Worm (Caenorhabditis elegans) whole organism, midembryonic: Measurements from ENCODE around the gene D1054.8.

Experiments
- cog-1 ChIP-seq: sonication (generic microtip); optimal IDR thresholded peaks from 2 replicates; lab custom pipeline; 2016; ENCODE audit warnings: missing genetic modification characterization, missing compliant biosample characterization
- flt-1 ChIP-seq: fragments of 200-800 bp; sonication (Bioruptor generic); IDR thresholded peaks from 2 replicates; pipeline ENCODE4 v1.3.6; 2022; ENCODE audit warnings: missing genetic modification characterization, missing compliant biosample characterization
- klf-2 ChIP-seq: fragments of 200-800 bp; sonication (Bioruptor generic); conservative IDR thresholded peaks from 2 replicates; pipeline ENCODE4 v1.3.6; 2022; ENCODE audit warnings: missing genetic modification reagents, missing genetic modification characterization, missing compliant biosample characterization
- tab-1 ChIP-seq: fragments of 200-800 bp; sonication (Bioruptor generic); IDR thresholded peaks from 2 replicates; pipeline ENCODE4 v1.3.6; 2022; ENCODE audit warnings: missing genetic modification characterization, missing compliant biosample characterization
- ztf-23 ChIP-seq: fragments of 200-800 bp; sonication (Bioruptor generic); IDR thresholded peaks from 2 replicates; pipeline ENCODE4 v1.3.6; 2022; ENCODE audit warnings: missing genetic modification reagents, missing genetic modification characterization, missing compliant biosample characterization

DNA sequence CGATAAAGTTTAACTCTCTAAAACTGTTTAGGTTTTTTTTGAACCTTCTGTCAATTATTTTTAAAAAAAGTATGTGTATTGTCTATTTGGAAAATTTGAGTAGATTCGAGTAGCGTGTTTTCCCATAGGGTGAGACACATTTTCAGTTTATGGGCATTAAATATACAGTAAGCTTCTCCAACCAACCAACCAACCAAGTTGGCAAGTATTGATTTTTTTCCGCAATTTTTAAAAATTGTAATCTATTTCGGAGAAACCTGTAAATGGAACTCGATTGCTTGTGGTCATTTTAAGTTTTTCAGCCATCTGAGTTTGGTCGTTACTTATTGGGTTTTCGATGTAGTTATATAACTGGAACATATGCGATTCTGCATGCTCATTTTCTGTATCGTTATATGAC is 39.1 kb upstream of the D1054.8 start, which contains the start of gene srj-21:
- TF ChIP-seq klf-2 (no peak), ztf-23 (GFP tag; lab: Robert Waterston, UW) (no peak), flt-1 (GFP tag; lab: Robert Waterston, UW) (no peak), tab-1 (no peak), cog-1 (no peak)
